Fruit fly (Drosophila melanogaster): ENCODE measurements around the gene scny.

dm6 chr3L:5768532-5769497 is at the start of gene scny, which contains the start of gene Ppat-Dpck:
- TF ChIP-seq ttk (optimal IDR thresholded peaks at IDR 0.05) = no peak
- no peak for TF ChIP-seq Sin3A (optimal IDR thresholded peaks at IDR 0.05)

All from Kc167 (cell line).